Fruit fly (Drosophila melanogaster): ENCODE measurements around the gene Dhc93AB.

The Dhc93AB gene

DNA sequence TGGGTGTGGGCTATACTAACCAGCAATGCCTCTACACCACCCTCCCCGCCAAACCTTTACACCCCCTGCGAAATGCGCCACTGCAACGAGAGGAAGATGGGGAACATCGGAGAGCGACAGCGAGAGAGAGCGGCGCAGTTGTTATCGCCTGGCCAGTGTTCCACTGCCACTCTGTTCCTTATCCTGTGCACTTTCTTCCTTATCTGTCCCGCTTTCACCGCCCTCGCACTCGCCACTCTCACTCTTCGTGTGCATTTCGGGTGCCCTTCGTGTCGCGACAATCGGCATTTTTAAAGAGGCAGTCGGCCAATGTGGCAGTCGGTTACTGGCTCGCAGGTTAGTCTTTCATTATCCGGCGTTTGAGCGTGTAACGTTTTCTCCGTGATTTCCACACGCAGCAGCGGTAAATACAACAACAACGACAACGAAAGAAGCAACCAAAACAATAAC is 64.4 kb downstream of the Dhc93AB start, which contains the start of gene Calx:
Gene Calx (plus strand): TSS at position 338 of the 450 bp plus-strand sequence.
- TF ChIP-seq D1 (tag; optimal IDR thresholded peaks at IDR 0.05) = no peak
- no peak for TF ChIP-seq Ets98B (GFP tag; IDR thresholded peaks at IDR 0.05)
- no peak for TF ChIP-seq Pif1A (GFP tag; optimal IDR thresholded peaks at IDR 0.05)
- TF ChIP-seq CG10348 (GFP tag; IDR thresholded peaks at IDR 0.05) = no peak
- TF ChIP-seq CG8159 (tag; optimal IDR thresholded peaks at IDR 0.05) = no peak
- no peak for TF ChIP-seq CG8301 (tag; optimal IDR thresholded peaks at IDR 0.05)
- TF ChIP-seq CG14655 (GFP tag; optimal IDR thresholded peaks at IDR 0.05) = no peak
- no peak for TF ChIP-seq CG4496 (GFP tag; IDR thresholded peaks at IDR 0.05)
- TF ChIP-seq CG17806 (tag; optimal IDR thresholded peaks at IDR 0.05) = no peak
- no peak for TF ChIP-seq CG34367 (tag; optimal IDR thresholded peaks at IDR 0.05)
- no peak for TF ChIP-seq CG13204 (GFP tag; optimal IDR thresholded peaks at IDR 0.05)
- no peak for TF ChIP-seq gl (tag; optimal IDR thresholded peaks at IDR 0.05)
- TF ChIP-seq EcR (GFP tag; optimal IDR thresholded peaks at IDR 0.05) = no peak
- TF ChIP-seq CG15710 (tag; optimal IDR thresholded peaks at IDR 0.05) = no peak
- no peak for TF ChIP-seq CG12605 (GFP tag; IDR thresholded peaks at IDR 0.05)
- TF ChIP-seq CG9948 (tag; optimal IDR thresholded peaks at IDR 0.05) = no peak
- no peak for TF ChIP-seq fd96Ca (GFP tag; IDR thresholded peaks at IDR 0.05)

- TF ChIP-seq CG13204 (GFP tag; optimal IDR thresholded peaks at IDR 0.05) (no peak), CG4496 (GFP tag; IDR thresholded peaks at IDR 0.05) (no peak), Pif1B (GFP tag; optimal IDR thresholded peaks at IDR 0.05) (no peak), Snoo (tag; optimal IDR thresholded peaks at IDR 0.05) (no peak), CG17806 (tag; optimal IDR thresholded peaks at IDR 0.05) (no peak), CG15710 (tag; optimal IDR thresholded peaks at IDR 0.05) (no peak), CG14655 (GFP tag; optimal IDR thresholded peaks at IDR 0.05) (no peak), CG9948 (tag; optimal IDR thresholded peaks at IDR 0.05) (no peak), CG10348 (GFP tag; IDR thresholded peaks at IDR 0.05) (no peak), CG8301 (tag; optimal IDR thresholded peaks at IDR 0.05) (no peak), CG34367 (tag; optimal IDR thresholded peaks at IDR 0.05) (no peak), CG32121 (GFP tag; IDR thresholded peaks at IDR 0.05) (no peak), gl (tag; optimal IDR thresholded peaks at IDR 0.05) (no peak), CG12605 (GFP tag; IDR thresholded peaks at IDR 0.05) (no peak), Ets98B (GFP tag; IDR thresholded peaks at IDR 0.05) (no peak), CG8159 (tag; optimal IDR thresholded peaks at IDR 0.05) (no peak), D1 (tag; optimal IDR thresholded peaks at IDR 0.05) (no peak), EcR (GFP tag; optimal IDR thresholded peaks at IDR 0.05) (no peak)
These were observed 65.7 kb downstream of the Dhc93AB start for dm6 chr3R:20976649-20977048.

Measured in whole organism, pupa.